Fruit fly (Drosophila melanogaster) Kc167 (cell line): ENCODE results near the gene Sodh1.

Experiments used
- Myc ChIP-seq: fragments of >200 bp; optimal IDR thresholded peaks from 2 replicates; lab custom pipeline; 2017; ENCODE audit warnings: missing external identifiers
- Sin3A ChIP-seq: fragments of >200 bp; optimal IDR thresholded peaks from 2 replicates; lab custom pipeline; 2018; ENCODE audit warnings: missing external identifiers
- h ChIP-seq: fragments of >200 bp; optimal IDR thresholded peaks from 3 replicates; lab custom pipeline; 2018; ENCODE audit warnings: missing external identifiers
- insv ChIP-seq: fragments of >200 bp; optimal IDR thresholded peaks from 3 replicates; lab custom pipeline; 2018; ENCODE audit warnings: missing external identifiers
- psq ChIP-seq: fragments of >200 bp; optimal IDR thresholded peaks from 2 replicates; lab custom pipeline; 2017; ENCODE audit warnings: missing external identifiers
- ttk ChIP-seq: sonication (Bioruptor generic); optimal IDR thresholded peaks from 2 replicates; lab custom pipeline; 2017; ENCODE audit warnings: missing external identifiers

DNA sequence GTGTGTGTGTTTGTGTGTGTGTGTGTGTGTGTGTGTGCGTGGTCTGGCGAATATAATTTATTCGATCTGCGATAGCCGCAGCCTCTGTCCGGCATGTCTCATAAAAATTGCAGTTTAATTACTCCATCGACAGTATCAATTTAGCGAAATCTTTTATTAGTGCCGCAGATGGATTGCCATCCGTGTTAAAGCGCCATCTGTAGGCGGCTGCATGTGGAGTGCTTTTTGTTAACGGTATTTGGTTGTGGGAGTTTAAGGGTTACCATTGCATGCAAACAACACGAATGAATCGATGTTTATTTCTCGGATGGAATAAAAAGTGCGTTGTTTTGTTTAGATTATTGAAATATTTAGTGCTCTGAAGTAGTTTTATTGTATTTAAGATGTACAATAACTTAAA, 22.7 kb upstream of the Sodh1 start:
- TF ChIP-seq h (lab: Kevin White, UChicago) (no peak), ttk (lab: Kevin White, UChicago) (no peak), insv (lab: Kevin White, UChicago) (no peak), Sin3A (lab: Kevin White, UChicago) (no peak), psq (lab: Kevin White, UChicago) (no peak), Myc (no peak)
